Fruit fly (Drosophila melanogaster): Measurements from ENCODE around the gene Cpr78Ca.
A peak's percentile ranks its signal among the peaks of the same experiment; 100 is the strongest.

Cpr78Ca gene

DNA sequence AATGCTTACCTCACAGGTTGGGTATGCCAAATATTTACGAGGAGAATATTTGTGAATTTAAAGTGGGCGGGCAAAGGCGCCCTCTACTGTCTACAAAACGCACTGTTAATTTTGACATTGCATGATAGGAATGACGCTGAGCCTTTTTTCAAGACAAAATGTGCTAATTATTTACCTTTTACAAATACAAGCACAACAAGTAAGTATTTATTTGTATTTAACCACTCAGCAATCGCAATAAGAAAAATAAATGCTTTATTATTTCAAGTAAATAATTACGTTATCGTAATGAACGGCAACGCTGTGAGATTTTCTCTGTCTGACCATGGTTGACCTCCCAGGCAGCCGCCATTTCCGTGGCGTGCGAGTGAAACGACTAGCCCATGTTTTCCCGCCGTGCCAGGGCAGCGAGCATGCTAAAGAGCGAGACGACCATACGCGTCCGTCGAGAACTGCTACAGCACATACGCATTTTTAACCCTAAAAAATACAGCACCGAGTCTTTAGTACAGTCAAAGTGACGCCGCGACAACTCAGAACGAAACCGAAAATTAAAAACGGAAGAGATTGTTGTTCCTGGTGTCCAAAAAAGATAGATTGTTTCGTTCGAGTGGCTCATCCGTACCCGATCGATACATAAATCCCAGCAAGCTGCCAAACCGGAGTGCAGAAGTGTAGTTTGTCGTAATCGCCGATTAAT, 6.8 kb downstream of the Cpr78Ca start, which contains the start of the genes CG12974 and pzg:
Gene CG12974, minus strand, starts transcription at position 324 of the 700 bp plus-strand sequence.
Gene pzg, plus strand, starts transcription at position 461 of the 700 bp plus-strand sequence.
- TF ChIP-seq Crg-1 (GFP tag; optimal IDR thresholded peaks at IDR 0.05) (peak; percentile 50), cnc (optimal IDR thresholded peaks at IDR 0.05) (no peak), bab1 (GFP tag; optimal IDR thresholded peaks at IDR 0.05) (peak; percentile 97), CG11617 (GFP tag; optimal IDR thresholded peaks at IDR 0.05) (peak; percentile 84), CG33017 (tag; optimal IDR thresholded peaks at IDR 0.05) (peak; percentile 46), cic (GFP tag; optimal IDR thresholded peaks at IDR 0.05) (no peak), toe (GFP tag; optimal IDR thresholded peaks at IDR 0.05) (peak; percentile 77), CG7045 (GFP tag; optimal IDR thresholded peaks at IDR 0.05) (peak; percentile 70), Mnt (GFP tag; optimal IDR thresholded peaks at IDR 0.05) (peak; percentile 77), ovo (GFP tag; optimal IDR thresholded peaks at IDR 0.05) (peak; percentile 58), CG14711 (tag; optimal IDR thresholded peaks at IDR 0.05) (peak; percentile 58), Clk (GFP tag; optimal IDR thresholded peaks at IDR 0.05) (peak; percentile 65), kay (GFP tag; ENCODE audit: borderline replicate concordance) (no peak), tj (GFP tag; optimal IDR thresholded peaks at IDR 0.05) (peak; percentile 73), CG1620 (GFP tag; optimal IDR thresholded peaks at IDR 0.05) (peak; percentile 84), CG7101 (tag; optimal IDR thresholded peaks at IDR 0.05) (peak; percentile 70), Hr96 (GFP tag; optimal IDR thresholded peaks at IDR 0.05) (peak; percentile 66), CG5204 (GFP tag; optimal IDR thresholded peaks at IDR 0.05) (no peak), CG12768 (GFP tag; optimal IDR thresholded peaks at IDR 0.05) (no peak), pad (GFP tag; optimal IDR thresholded peaks at IDR 0.05) (peak; percentile 77)

DNA sequence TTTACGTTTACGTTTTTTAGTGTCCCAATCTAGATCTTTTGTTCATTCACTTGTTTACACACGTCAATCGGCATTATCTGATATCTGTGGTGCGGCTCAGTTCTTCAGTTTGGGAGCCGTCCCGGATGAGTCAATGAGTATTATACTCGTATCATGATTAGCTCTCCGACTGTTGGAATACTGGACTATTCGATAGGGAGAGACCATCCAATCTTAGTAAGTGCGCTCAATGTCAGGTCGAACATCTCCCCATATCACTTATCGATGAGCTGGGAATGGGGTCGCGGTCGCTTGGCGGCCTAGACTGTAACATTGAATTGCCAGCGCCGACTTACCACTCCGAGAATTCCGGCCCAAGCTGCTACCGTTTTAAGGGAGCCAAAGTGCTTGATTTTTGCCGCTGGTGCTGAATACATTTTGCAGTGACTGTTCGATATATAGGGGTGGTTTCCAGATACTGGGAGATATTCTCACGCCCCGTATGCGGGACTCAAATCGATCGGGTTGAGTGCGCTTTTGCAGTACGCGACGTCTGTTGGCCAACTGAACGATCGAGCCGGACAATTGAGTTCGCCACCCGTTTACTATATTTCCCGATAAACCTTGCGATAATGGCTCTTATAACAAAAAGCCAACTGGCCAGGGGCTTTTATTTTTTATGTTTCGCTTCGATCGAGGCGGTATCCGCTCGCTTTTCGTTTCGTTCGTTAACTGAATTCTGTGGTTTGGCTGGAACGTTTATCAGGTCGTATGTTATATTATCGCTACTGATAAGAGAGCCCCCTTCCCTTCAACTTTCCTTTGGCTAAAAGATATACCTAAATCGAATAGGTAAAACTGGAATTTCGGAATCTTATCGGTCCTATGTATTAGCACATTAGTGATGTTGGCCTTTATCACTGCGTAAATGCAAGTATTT, 7.6 kb downstream of the Cpr78Ca start:
- TF ChIP-seq CG1620 (GFP tag; optimal IDR thresholded peaks at IDR 0.05), result no peak
- TF ChIP-seq tj (GFP tag; optimal IDR thresholded peaks at IDR 0.05), result no peak
- TF ChIP-seq ovo (GFP tag; optimal IDR thresholded peaks at IDR 0.05), result no peak
- TF ChIP-seq CG7101 (tag; optimal IDR thresholded peaks at IDR 0.05), result no peak
- no peak for TF ChIP-seq bab1 (GFP tag; optimal IDR thresholded peaks at IDR 0.05)
- TF ChIP-seq cic (GFP tag; optimal IDR thresholded peaks at IDR 0.05), result peak; percentile 27

DNA sequence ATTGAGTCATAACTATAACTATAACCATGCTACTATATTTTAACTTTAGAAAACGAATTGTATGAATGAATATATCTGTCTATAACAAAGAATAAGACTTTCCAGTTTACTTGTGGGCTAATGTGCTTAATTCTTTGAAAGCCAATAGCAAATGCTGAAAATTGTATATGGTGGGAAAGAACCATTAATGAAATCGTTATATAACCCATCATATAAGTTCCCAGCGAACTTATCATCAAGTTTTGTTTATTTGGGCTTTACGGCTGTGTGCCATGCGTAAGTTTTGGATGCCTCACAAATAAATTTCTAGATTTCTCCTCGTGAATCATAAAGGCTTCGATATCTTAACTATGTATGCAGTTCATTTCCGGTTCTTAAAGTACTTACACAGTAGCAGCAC, 8.8 kb downstream of the Cpr78Ca start:
- TF ChIP-seq bab1 (GFP tag; optimal IDR thresholded peaks at IDR 0.05) (no peak), ovo (GFP tag; optimal IDR thresholded peaks at IDR 0.05) (no peak), Crg-1 (GFP tag; optimal IDR thresholded peaks at IDR 0.05) (no peak), CG12768 (GFP tag; optimal IDR thresholded peaks at IDR 0.05) (no peak), Mnt (GFP tag; optimal IDR thresholded peaks at IDR 0.05) (no peak), CG1620 (GFP tag; optimal IDR thresholded peaks at IDR 0.05) (no peak), toe (GFP tag; optimal IDR thresholded peaks at IDR 0.05) (no peak), CG7045 (GFP tag; optimal IDR thresholded peaks at IDR 0.05) (no peak), CG5204 (GFP tag; optimal IDR thresholded peaks at IDR 0.05) (no peak), tj (GFP tag; optimal IDR thresholded peaks at IDR 0.05) (no peak), CG7101 (tag; optimal IDR thresholded peaks at IDR 0.05) (no peak), cnc (optimal IDR thresholded peaks at IDR 0.05) (no peak), Clk (GFP tag; optimal IDR thresholded peaks at IDR 0.05) (no peak), cic (GFP tag; optimal IDR thresholded peaks at IDR 0.05) (no peak), pad (GFP tag; optimal IDR thresholded peaks at IDR 0.05) (no peak), CG14711 (tag; optimal IDR thresholded peaks at IDR 0.05) (no peak), kay (GFP tag; ENCODE audit: borderline replicate concordance) (no peak)

DNA sequence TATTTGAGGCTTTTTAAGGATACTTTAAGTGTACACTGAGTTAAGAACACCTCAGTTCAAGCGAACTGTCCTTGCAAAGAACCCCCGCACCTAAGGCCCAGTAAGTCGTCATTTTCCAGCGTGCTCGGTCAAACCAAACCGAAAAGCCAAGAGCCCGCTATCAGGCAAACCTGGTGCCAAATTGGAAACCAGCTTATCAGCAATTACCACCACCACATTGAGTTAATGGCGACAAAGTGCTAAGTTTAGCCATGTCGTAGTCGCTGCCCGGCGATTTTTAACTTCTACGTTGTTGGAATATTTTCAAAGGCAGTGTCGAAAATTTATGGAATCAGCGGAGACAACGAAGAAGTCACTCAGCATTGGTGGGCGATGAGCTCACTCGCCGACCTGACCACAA, 9.9 kb downstream of the Cpr78Ca start:
- TF ChIP-seq Clk (GFP tag; optimal IDR thresholded peaks at IDR 0.05) (no peak), CG12768 (GFP tag; optimal IDR thresholded peaks at IDR 0.05) (no peak), Hr96 (GFP tag; optimal IDR thresholded peaks at IDR 0.05) (no peak), cic (GFP tag; optimal IDR thresholded peaks at IDR 0.05) (no peak), cnc (optimal IDR thresholded peaks at IDR 0.05) (no peak), tj (GFP tag; optimal IDR thresholded peaks at IDR 0.05) (no peak)

DNA sequence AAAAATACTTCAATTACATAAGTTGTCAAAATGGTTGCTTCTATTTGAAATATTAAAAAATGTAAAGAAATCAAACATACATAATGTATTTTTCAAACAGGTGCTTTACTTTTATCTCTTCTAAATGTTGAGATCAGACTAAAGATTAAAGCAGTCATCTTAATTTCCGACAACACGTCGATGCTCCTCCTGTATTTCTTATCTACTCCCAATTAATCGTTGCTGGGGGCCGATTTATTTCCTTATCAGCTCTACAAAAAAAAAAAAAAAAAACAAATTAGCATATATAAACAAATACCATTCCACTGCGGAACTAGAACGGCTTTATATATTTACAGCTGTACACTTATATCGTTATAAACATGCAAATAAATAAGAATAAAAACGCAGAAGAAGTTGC, 10.9 kb downstream of the Cpr78Ca start:
- TF ChIP-seq CG5204 (GFP tag; optimal IDR thresholded peaks at IDR 0.05) (no peak), Mnt (GFP tag; optimal IDR thresholded peaks at IDR 0.05) (no peak), toe (GFP tag; optimal IDR thresholded peaks at IDR 0.05) (no peak), CG7101 (tag; optimal IDR thresholded peaks at IDR 0.05) (no peak), bab1 (GFP tag; optimal IDR thresholded peaks at IDR 0.05) (no peak), CG1620 (GFP tag; optimal IDR thresholded peaks at IDR 0.05) (no peak), tj (GFP tag; optimal IDR thresholded peaks at IDR 0.05) (no peak), cic (GFP tag; optimal IDR thresholded peaks at IDR 0.05) (no peak)
